Worm (Caenorhabditis elegans) whole organism, early embryonic: Measurements from ENCODE around the gene C13A10.1.

Source experiments
- B0310.2 ChIP-seq: sonication (generic microtip); optimal IDR thresholded peaks from 2 replicates; lab custom pipeline; 2016; ENCODE audit warnings: mild to moderate bottlenecking, missing genetic modification characterization, missing compliant biosample characterization
- ama-1 ChIP-seq: fragments of 150-350 bp; optimal IDR thresholded peaks from 2 replicates; lab custom pipeline; 2014
- ceh-13 ChIP-seq: fragments of 200-800 bp; sonication (Bioruptor generic); optimal IDR thresholded peaks from 2 replicates; lab custom pipeline; 2018; ENCODE audit warnings: mild to moderate bottlenecking, missing genetic modification characterization, missing compliant biosample characterization
- flt-1 ChIP-seq: fragments of 200-800 bp; sonication (Bioruptor generic); IDR thresholded peaks from 2 replicates; pipeline ENCODE4 v1.3.6; 2022; ENCODE audit warnings: missing genetic modification characterization, missing compliant biosample characterization
- hnd-1 ChIP-seq: sonication (generic microtip); optimal IDR thresholded peaks from 2 replicates; lab custom pipeline; 2016; ENCODE audit warnings: missing genetic modification characterization, missing compliant biosample characterization
- pes-1 ChIP-seq: fragments of 200-800 bp; sonication (Bioruptor generic); IDR thresholded peaks from 2 replicates; pipeline ENCODE4 v1.3.6; 2022; ENCODE audit warnings: missing genetic modification reagents, missing genetic modification characterization, missing compliant biosample characterization
- sea-1 ChIP-seq: fragments of 200-800 bp; sonication (Bioruptor generic); conservative IDR thresholded peaks from 2 replicates; pipeline ENCODE4 v1.3.6; 2022; ENCODE audit warnings: missing genetic modification characterization, missing compliant biosample characterization
- tbx-11 ChIP-seq: fragments of 200-800 bp; sonication (Bioruptor generic); IDR thresholded peaks from 2 replicates; pipeline ENCODE4 v1.3.6; 2022; ENCODE audit warnings: missing genetic modification characterization, missing compliant biosample characterization
- tbx-37 ChIP-seq: fragments of 200-800 bp; sonication (Bioruptor generic); conservative IDR thresholded peaks from 2 replicates; pipeline ENCODE4 v1.3.6; 2022; ENCODE audit warnings: missing genetic modification reagents, missing genetic modification characterization, missing compliant biosample characterization
- tra-4 ChIP-seq: sonication (generic microtip); optimal IDR thresholded peaks from 2 replicates; lab custom pipeline; 2017; ENCODE audit warnings: missing genetic modification characterization, missing compliant biosample characterization

DNA sequence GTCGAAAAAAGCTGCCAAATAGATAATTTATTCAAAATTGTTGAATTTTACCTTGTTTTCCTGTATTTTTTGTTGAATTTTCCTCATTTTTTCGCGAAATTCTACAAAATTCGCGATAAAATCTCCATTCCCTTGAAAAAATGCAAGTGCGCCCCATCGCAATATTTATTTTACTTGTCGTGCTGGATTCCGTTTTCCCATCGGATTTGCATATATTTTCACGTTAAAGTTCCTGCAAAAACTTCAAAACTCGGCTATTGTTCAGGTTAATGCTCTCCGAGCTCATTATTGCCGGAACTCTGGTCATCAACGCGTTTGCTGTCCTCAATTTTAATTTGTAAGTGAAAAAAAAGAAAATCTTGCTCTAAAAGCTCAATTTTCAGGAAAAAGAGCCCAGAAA lies 47.6 kb upstream of the C13A10.1 start, which contains the start of the genes Y51H7C.41 and cogc-4:
- no peak for TF ChIP-seq ceh-13 (GFP tag; lab: Kevin White, UChicago)
- TF ChIP-seq ama-1, result no peak
- TF ChIP-seq pes-1 (GFP tag; lab: Robert Waterston, UW), result no peak
- TF ChIP-seq flt-1 (GFP tag; lab: Robert Waterston, UW), result no peak
- TF ChIP-seq tbx-11 (GFP tag; lab: Robert Waterston, UW), result no peak
- TF ChIP-seq tbx-37 (GFP tag; lab: Robert Waterston, UW), result no peak
- no peak for TF ChIP-seq B0310.2 (tag; lab: Kevin White, UChicago)
- TF ChIP-seq tra-4 (tag; lab: Kevin White, UChicago), result no peak
- no peak for TF ChIP-seq hnd-1
- no peak for TF ChIP-seq sea-1
